Fruit fly (Drosophila melanogaster) whole organism, wandering third instar larva: ENCODE measurements around the gene Msp300.
A peak's percentile ranks its signal among the peaks of the same experiment; 100 is the strongest.

ENCODE experiments used
- Abd-B ChIP-seq: fragments of >200 bp; optimal IDR thresholded peaks from 2 replicates; lab custom pipeline; 2017; ENCODE audit warnings: missing biosample characterization, missing genetic modification characterization
- CG9705 ChIP-seq: fragments of 200-800 bp; sonication (Bioruptor generic); optimal IDR thresholded peaks from 2 replicates; lab custom pipeline; 2018; ENCODE audit warnings: missing biosample characterization, mild to moderate bottlenecking, missing genetic modification characterization
- CrebA ChIP-seq: fragments of 200-800 bp; sonication (Bioruptor generic); optimal IDR thresholded peaks from 2 replicates; lab custom pipeline; 2016; ENCODE audit warnings: missing biosample characterization, mild to moderate bottlenecking, missing genetic modification characterization, borderline replicate concordance
- Dfd ChIP-seq: fragments of >200 bp; optimal IDR thresholded peaks from 2 replicates; lab custom pipeline; 2017; ENCODE audit warnings: missing biosample characterization, missing genetic modification characterization
- Dif ChIP-seq: fragments of 200-275, 200-300 bp; sonication (Bioruptor generic); optimal IDR thresholded peaks from 2 replicates; lab custom pipeline; 2018; ENCODE audit warnings: missing biosample characterization, missing genetic modification characterization; ENCODE audit not compliant: partially characterized antibody
- GATAd ChIP-seq: sonication (Bioruptor generic); optimal IDR thresholded peaks from 2 replicates; lab custom pipeline; 2016; ENCODE audit warnings: missing biosample characterization, missing genetic modification characterization
- HLH106 ChIP-seq: fragments of 200-800 bp; optimal IDR thresholded peaks from 3 replicates; lab custom pipeline; 2019; ENCODE audit warnings: missing biosample characterization, mild to moderate bottlenecking, missing genetic modification characterization, moderate library complexity
- Hnf4 ChIP-seq: fragments of 200-800 bp; sonication (Bioruptor generic); optimal IDR thresholded peaks from 2 replicates; lab custom pipeline; 2016; ENCODE audit warnings: missing biosample characterization, mild to moderate bottlenecking, missing genetic modification characterization
- Hr78 ChIP-seq: fragments of >200 bp; optimal IDR thresholded peaks from 2 replicates; lab custom pipeline; 2017; ENCODE audit warnings: missing biosample characterization, missing genetic modification characterization
- Jra ChIP-seq: sonication (Bioruptor generic); optimal IDR thresholded peaks from 2 replicates; lab custom pipeline; 2016; ENCODE audit warnings: missing biosample characterization, missing genetic modification characterization
- Mio ChIP-seq: sonication (Bioruptor generic); optimal IDR thresholded peaks from 2 replicates; lab custom pipeline; 2016; ENCODE audit warnings: missing biosample characterization, missing genetic modification characterization
- N ChIP-seq: fragments of >200 bp; optimal IDR thresholded peaks from 2 replicates; lab custom pipeline; 2018; ENCODE audit warnings: missing biosample characterization, missing external identifiers, missing genetic modification characterization
- OdsH ChIP-seq: fragments of 200-800 bp; sonication (Bioruptor generic); optimal IDR thresholded peaks from 2 replicates; lab custom pipeline; 2016; ENCODE audit warnings: missing biosample characterization, mild to moderate bottlenecking, missing genetic modification characterization
- Rel ChIP-seq, 2 experiments: fragments of 200-800 bp; sonication (Bioruptor generic) in 1 of 2; optimal IDR thresholded peaks; 2 replicates in 1 of 2; 3 replicates in 1 of 2; lab custom pipeline; 2016 to 2019; ENCODE audit warnings: mild to moderate bottlenecking in 2 of 2, missing biosample characterization in 2 of 2, missing genetic modification characterization in 2 of 2, moderate library complexity in 1 of 2
- Sp1 ChIP-seq: fragments of 200-800 bp; sonication (Bioruptor generic); optimal IDR thresholded peaks from 3 replicates; lab custom pipeline; 2019; ENCODE audit warnings: missing biosample characterization, mild to moderate bottlenecking, missing genetic modification characterization, moderate library complexity
- Vsx2 ChIP-seq: fragments of 200-300, 225-300 bp; sonication (Bioruptor generic); optimal IDR thresholded peaks from 2 replicates; lab custom pipeline; 2018; ENCODE audit warnings: missing biosample characterization, missing genetic modification characterization; ENCODE audit not compliant: partially characterized antibody
- br ChIP-seq: fragments of 200-800 bp; sonication (Bioruptor generic); optimal IDR thresholded peaks from 2 replicates; lab custom pipeline; 2016; ENCODE audit warnings: missing biosample characterization, missing genetic modification characterization
- brk ChIP-seq: fragments of 200-800 bp; sonication (Bioruptor generic); optimal IDR thresholded peaks from 2 replicates; lab custom pipeline; 2016; ENCODE audit warnings: missing biosample characterization, mild to moderate bottlenecking, missing genetic modification characterization
- dl ChIP-seq, 2 experiments: fragments of 175-275, 200-275 bp in 1 of 2; fragments of 200-275 bp in 1 of 2; sonication (Bioruptor generic); optimal IDR thresholded peaks; lab custom pipeline; 2018; ENCODE audit warnings: mild to moderate bottlenecking in 2 of 2, missing biosample characterization in 2 of 2, missing genetic modification characterization in 2 of 2, moderate library complexity in 2 of 2; ENCODE audit not compliant: partially characterized antibody in 2 of 2, insufficient read depth in 1 of 2
- dmrt93B ChIP-seq: fragments of 200-800 bp; sonication (Bioruptor generic); optimal IDR thresholded peaks from 2 replicates; lab custom pipeline; 2018; ENCODE audit warnings: missing biosample characterization, mild to moderate bottlenecking, missing genetic modification characterization
- dsf ChIP-seq: sonication (Bioruptor generic); optimal IDR thresholded peaks from 2 replicates; lab custom pipeline; 2016; ENCODE audit warnings: missing biosample characterization, missing genetic modification characterization, borderline replicate concordance
- ey ChIP-seq: fragments of 200-800 bp; sonication (Bioruptor generic); optimal IDR thresholded peaks from 2 replicates; lab custom pipeline; 2016; ENCODE audit warnings: missing biosample characterization, missing genetic modification characterization
- foxo ChIP-seq, 2 experiments: fragments of 200-800 bp; sonication (Bioruptor generic); optimal IDR thresholded peaks; 2 replicates in 1 of 2; 3 replicates in 1 of 2; lab custom pipeline; 2016 to 2017; ENCODE audit warnings: missing biosample characterization in 2 of 2, missing genetic modification characterization in 2 of 2
- fru ChIP-seq: fragments of 200-800 bp; sonication (Bioruptor generic); optimal IDR thresholded peaks from 3 replicates; lab custom pipeline; 2016; ENCODE audit warnings: missing biosample characterization, mild to moderate bottlenecking, missing genetic modification characterization
- h ChIP-seq: fragments of 200-800 bp; sonication (Bioruptor generic); optimal IDR thresholded peaks from 3 replicates; lab custom pipeline; 2016; ENCODE audit warnings: missing biosample characterization, mild to moderate bottlenecking, missing genetic modification characterization
- jim ChIP-seq: fragments of 175-275, 200-325 bp; sonication (Bioruptor generic); optimal IDR thresholded peaks from 2 replicates; lab custom pipeline; 2016; ENCODE audit warnings: missing biosample characterization, mild to moderate bottlenecking, missing genetic modification characterization
- lola ChIP-seq: fragments of >200 bp; optimal IDR thresholded peaks from 2 replicates; lab custom pipeline; 2017; ENCODE audit warnings: missing biosample characterization, missing genetic modification characterization
- psq ChIP-seq: fragments of 200-800 bp; sonication (Bioruptor generic); optimal IDR thresholded peaks from 3 replicates; lab custom pipeline; 2017; ENCODE audit warnings: missing biosample characterization, mild to moderate bottlenecking, missing genetic modification characterization, moderate library complexity
- rgr ChIP-seq: fragments of 200-800 bp; sonication (Bioruptor generic); optimal IDR thresholded peaks from 3 replicates; lab custom pipeline; 2016; ENCODE audit warnings: missing biosample characterization, mild to moderate bottlenecking, missing genetic modification characterization
- sage ChIP-seq: fragments of 200-800 bp; sonication (Bioruptor generic); optimal IDR thresholded peaks from 2 replicates; lab custom pipeline; 2016; ENCODE audit warnings: missing biosample characterization, mild to moderate bottlenecking, missing genetic modification characterization
- sv ChIP-seq: fragments of 200-800 bp; sonication (Bioruptor generic); optimal IDR thresholded peaks from 3 replicates; lab custom pipeline; 2016; ENCODE audit warnings: missing biosample characterization, missing genetic modification characterization
- tai ChIP-seq: sonication (Bioruptor generic); optimal IDR thresholded peaks from 2 replicates; lab custom pipeline; 2016; ENCODE audit warnings: missing biosample characterization, missing genetic modification characterization
- usp ChIP-seq: fragments of >200 bp; optimal IDR thresholded peaks from 2 replicates; lab custom pipeline; 2017; ENCODE audit warnings: missing biosample characterization, missing genetic modification characterization
- woc ChIP-seq: sonication (Bioruptor generic); optimal IDR thresholded peaks from 2 replicates; lab custom pipeline; 2016; ENCODE audit warnings: missing biosample characterization, mild to moderate bottlenecking, missing genetic modification characterization

The Msp300 gene

DNA sequence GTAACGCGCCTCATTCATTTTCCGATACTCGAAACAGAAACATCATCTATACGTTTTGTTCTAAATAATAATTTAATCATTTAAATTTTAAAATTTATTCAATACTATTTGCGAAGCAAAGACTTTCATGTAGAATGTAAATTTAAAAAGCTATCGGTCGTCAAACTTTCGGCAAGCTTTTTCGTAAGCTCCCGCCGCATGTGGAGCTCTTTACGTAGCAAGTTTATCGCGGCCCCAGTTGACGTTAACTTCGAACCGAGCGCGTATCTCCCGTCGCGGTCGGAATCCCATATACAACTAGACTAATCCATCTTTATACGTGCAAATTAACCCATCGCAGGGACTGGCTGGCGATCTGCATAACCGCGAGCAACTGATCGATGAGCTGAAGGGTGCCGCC lies 95.0 kb downstream of the Msp300 start:
- no peak for TF ChIP-seq brk (GFP tag; lab: Kevin White, UChicago)
- peak; percentile 40 for TF ChIP-seq CrebA (GFP tag; lab: Kevin White, UChicago)
- TF ChIP-seq Vsx2 (GFP tag; lab: Kevin White, UChicago), result peak; percentile 39

- TF ChIP-seq sv (GFP tag; lab: Kevin White, UChicago), result peak; percentile 31
- no peak for TF ChIP-seq OdsH
Measured at dm6 chr2L:5196684-5197083, 96.0 kb downstream of the Msp300 start.

dm6 chr2L:5197200-5197599 lies 96.5 kb downstream of the Msp300 start:
- TF ChIP-seq CrebA (GFP tag; lab: Kevin White, UChicago) (no peak), Sp1 (GFP tag; lab: Kevin White, UChicago) (no peak), Dfd (no peak), foxo (GFP tag; optimal IDR thresholded peaks at IDR 0.05; lab: Kevin White, UChicago) (no peak), Hr78 (no peak), sv (GFP tag; lab: Kevin White, UChicago) (no peak), usp (GFP tag; lab: Kevin White, UChicago) (no peak), Vsx2 (GFP tag; lab: Kevin White, UChicago) (no peak), sage (GFP tag; lab: Kevin White, UChicago) (no peak), CG9705 (GFP tag; lab: Kevin White, UChicago) (no peak), Abd-B (GFP tag; lab: Kevin White, UChicago) (no peak), tai (GFP tag; lab: Kevin White, UChicago) (no peak), OdsH (no peak), HLH106 (tag; lab: Kevin White, UChicago) (no peak), Dif (GFP tag; lab: Kevin White, UChicago) (no peak), N (GFP tag; lab: Kevin White, UChicago) (no peak), psq (GFP tag; lab: Kevin White, UChicago) (no peak)

DNA sequence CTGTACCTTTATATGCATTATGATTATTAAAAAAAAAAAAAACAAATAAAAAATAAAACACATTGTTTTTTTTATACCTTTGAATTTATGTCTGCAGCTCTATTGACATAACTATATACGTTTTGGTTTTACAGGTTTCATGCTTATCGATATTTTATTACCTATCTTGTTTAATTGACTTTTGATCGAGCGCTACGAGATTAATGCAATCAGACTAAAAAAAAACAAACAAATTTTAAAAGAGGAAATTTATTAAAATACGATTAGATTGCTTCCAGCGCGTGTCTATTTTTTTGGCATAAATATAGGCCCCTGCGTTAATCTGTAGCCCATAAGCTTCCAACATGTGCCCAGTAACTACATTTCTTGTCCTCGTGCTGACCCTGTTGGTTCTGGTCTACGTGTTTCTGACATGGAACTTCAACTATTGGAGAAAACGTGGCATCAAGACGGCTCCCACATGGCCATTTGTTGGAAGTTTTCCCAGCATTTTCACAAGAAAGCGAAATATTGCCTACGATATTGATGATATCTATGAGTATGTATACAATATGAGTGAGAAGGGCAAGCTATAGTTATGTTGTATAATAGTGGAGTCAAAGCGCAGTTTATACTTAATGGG lies 106.4 kb downstream of the Msp300 start, which contains the start of gene Cyp28d2:
Gene Cyp28d2, plus strand, starts transcription at position 304 of the 622 bp plus-strand sequence.
- peak; percentile 8 for TF ChIP-seq jim (GFP tag; lab: Kevin White, UChicago)
- TF ChIP-seq rgr (GFP tag; lab: Kevin White, UChicago), result no peak
- peak; percentile 1 for TF ChIP-seq Vsx2 (GFP tag; lab: Kevin White, UChicago)

DNA sequence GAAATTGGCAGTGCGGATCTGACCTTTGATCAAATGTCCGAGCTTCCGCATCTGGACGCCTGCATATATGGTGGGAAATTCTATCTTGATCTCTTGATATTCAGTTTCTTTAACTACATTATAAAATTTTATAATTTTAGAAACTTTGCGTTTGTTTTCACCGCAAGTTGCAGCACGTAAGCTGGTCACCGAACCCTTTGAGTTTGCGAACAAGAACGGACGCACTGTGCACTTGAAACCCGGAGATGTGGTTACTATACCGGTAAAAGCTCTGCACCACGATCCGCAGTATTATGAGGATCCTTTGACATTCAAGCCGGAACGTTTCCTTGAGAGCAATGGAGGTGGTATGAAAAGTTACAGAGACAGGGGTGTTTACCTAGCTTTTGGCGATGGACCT lies 107.9 kb downstream of the Msp300 start:
- TF ChIP-seq Dfd (peak; percentile 40), br (GFP tag; lab: Kevin White, UChicago) (no peak), Mio (GFP tag; lab: Kevin White, UChicago) (no peak)

- TF ChIP-seq tai (GFP tag; lab: Kevin White, UChicago), result no peak
- no peak for TF ChIP-seq dsf
- no peak for TF ChIP-seq OdsH
- no peak for TF ChIP-seq lola (GFP tag; lab: Kevin White, UChicago)
- no peak for TF ChIP-seq ey (GFP tag; lab: Kevin White, UChicago)
- TF ChIP-seq jim (GFP tag; lab: Kevin White, UChicago), result no peak
- TF ChIP-seq rgr (GFP tag; lab: Kevin White, UChicago), result no peak
- no peak for TF ChIP-seq h (GFP tag; lab: Kevin White, UChicago)
- TF ChIP-seq woc (GFP tag; lab: Kevin White, UChicago), result no peak
- TF ChIP-seq Hr78, result no peak
- no peak for TF ChIP-seq dl (GFP tag; optimal IDR thresholded peaks at IDR 0.05; lab: Kevin White, UChicago; ENCODE audit: insufficient read depth in 1 of 2, partially characterized antibody in 2 of 2)
- no peak for TF ChIP-seq Dfd
- TF ChIP-seq Rel (GFP tag; optimal IDR thresholded peaks at IDR 0.05; lab: Kevin White, UChicago), result peak; percentile 47
- no peak for TF ChIP-seq Rel (tag; optimal IDR thresholded peaks at IDR 0.05; lab: Kevin White, UChicago)
- TF ChIP-seq brk (GFP tag; lab: Kevin White, UChicago), result no peak
- TF ChIP-seq CrebA (GFP tag; lab: Kevin White, UChicago), result peak; percentile 19
- TF ChIP-seq GATAd (GFP tag; lab: Kevin White, UChicago), result no peak
- TF ChIP-seq Sp1 (GFP tag; lab: Kevin White, UChicago), result no peak
- no peak for TF ChIP-seq psq (GFP tag; lab: Kevin White, UChicago)
- no peak for TF ChIP-seq dmrt93B (GFP tag; lab: Kevin White, UChicago)
- TF ChIP-seq sage (GFP tag; lab: Kevin White, UChicago), result peak; percentile 78
- no peak for TF ChIP-seq foxo (GFP tag; optimal IDR thresholded peaks at IDR 0.05; lab: Kevin White, UChicago)
- TF ChIP-seq sv (GFP tag; lab: Kevin White, UChicago), result no peak
- TF ChIP-seq Hnf4, result no peak
- peak; percentile 16 for TF ChIP-seq Jra (GFP tag; lab: Kevin White, UChicago)
- TF ChIP-seq usp (GFP tag; lab: Kevin White, UChicago), result no peak
- TF ChIP-seq fru (GFP tag; lab: Kevin White, UChicago), result peak; percentile 9
Measured at dm6 chr2L:5209244-5210144, 108.8 kb downstream of the Msp300 start.
